Fruit fly (Drosophila melanogaster) whole organism, embryonic: Measurements from ENCODE around the gene ebi.

Source experiments
- B-H1 ChIP-seq: fragments of 200-800 bp; sonication (Bioruptor generic); IDR thresholded peaks from 3 replicates; pipeline ENCODE4 v1.3.6; 2022; ENCODE audit warnings: missing biosample characterization, missing genetic modification characterization
- CG10462 ChIP-seq: fragments of 200-800 bp; sonication (Bioruptor generic); optimal IDR thresholded peaks from 2 replicates; lab custom pipeline; 2016; ENCODE audit warnings: missing biosample characterization, missing genetic modification characterization
- CG10543 ChIP-seq: fragments of 200-800 bp; sonication (Bioruptor generic); optimal IDR thresholded peaks from 3 replicates; lab custom pipeline; 2017; ENCODE audit warnings: missing biosample characterization, mild to moderate bottlenecking, missing genetic modification characterization, moderate library complexity
- CG17186 ChIP-seq: fragments of 200-800 bp; sonication (Bioruptor generic); optimal IDR thresholded peaks from 3 replicates; lab custom pipeline; 2017; ENCODE audit warnings: missing biosample characterization, missing genetic modification reagents, missing genetic modification characterization
- CG17328 ChIP-seq: fragments of 200-800 bp; sonication (Bioruptor generic); IDR thresholded peaks from 2 replicates; pipeline ENCODE4 v1.3.6; 2022; ENCODE audit warnings: missing biosample characterization, missing genetic modification characterization
- CG34376 ChIP-seq: fragments of 200-800 bp; sonication (Bioruptor generic); optimal IDR thresholded peaks from 2 replicates; lab custom pipeline; 2018; ENCODE audit warnings: missing biosample characterization, mild to moderate bottlenecking, missing genetic modification characterization
- CG3847 ChIP-seq: fragments of 200-800 bp; sonication (Bioruptor generic); IDR thresholded peaks from 2 replicates; pipeline ENCODE4 v1.3.6; 2022; ENCODE audit warnings: missing biosample characterization, missing genetic modification characterization
- CG43689 ChIP-seq: fragments of 200-800 bp; sonication (Bioruptor generic); IDR thresholded peaks from 2 replicates; pipeline ENCODE4 v1.3.6; 2022; ENCODE audit warnings: missing biosample characterization, missing genetic modification characterization
- CG6683 ChIP-seq: fragments of 200-800 bp; sonication (Bioruptor generic); optimal IDR thresholded peaks from 2 replicates; lab custom pipeline; 2017; ENCODE audit warnings: missing biosample characterization, mild to moderate bottlenecking, missing genetic modification characterization, missing genetic modification reagents
- CG8924 ChIP-seq: fragments of 200-800 bp; optimal IDR thresholded peaks from 3 replicates; lab custom pipeline; 2019; ENCODE audit warnings: missing biosample characterization, mild to moderate bottlenecking, missing genetic modification characterization, moderate library complexity
- CG9727 ChIP-seq: fragments of 200-800 bp; sonication (Bioruptor generic); optimal IDR thresholded peaks from 3 replicates; lab custom pipeline; 2017; ENCODE audit warnings: missing biosample characterization, mild to moderate bottlenecking, missing genetic modification characterization
- CG9876 ChIP-seq: fragments of 200-800 bp; sonication (Bioruptor generic); optimal IDR thresholded peaks from 2 replicates; lab custom pipeline; 2016; ENCODE audit warnings: missing biosample characterization, missing genetic modification characterization
- CkIIα-i1 ChIP-seq: fragments of 200-800 bp; sonication (Bioruptor generic); IDR thresholded peaks from 2 replicates; pipeline ENCODE4 v1.3.6; 2022; ENCODE audit warnings: missing biosample characterization, missing genetic modification characterization
- CoRest ChIP-seq: fragments of 200-800 bp; sonication (Bioruptor generic); optimal IDR thresholded peaks from 3 replicates; lab custom pipeline; 2018; ENCODE audit warnings: missing biosample characterization, mild to moderate bottlenecking, missing genetic modification characterization, moderate library complexity
- Fer2 ChIP-seq: fragments of 200-800 bp; sonication (Bioruptor generic); optimal IDR thresholded peaks from 2 replicates; lab custom pipeline; 2018; ENCODE audit warnings: missing biosample characterization, mild to moderate bottlenecking, missing genetic modification characterization, moderate library complexity
- HLH4C ChIP-seq: fragments of 200-800 bp; sonication (Bioruptor generic); IDR thresholded peaks from 3 replicates; pipeline ENCODE4 v1.3.6; 2022; ENCODE audit warnings: missing biosample characterization, missing genetic modification characterization; ENCODE audit not compliant: partially characterized antibody
- Lhr ChIP-seq: fragments of 200-800 bp; sonication (Bioruptor generic); optimal IDR thresholded peaks from 3 replicates; lab custom pipeline; 2017; ENCODE audit warnings: mild to moderate bottlenecking, missing biosample characterization, missing genetic modification reagents, missing genetic modification characterization
- Lim3 ChIP-seq: fragments of 200-800 bp; sonication (Bioruptor generic); IDR thresholded peaks from 2 replicates; pipeline ENCODE4 v1.3.6; 2022; ENCODE audit warnings: missing biosample characterization, missing genetic modification characterization
- MTF-1 ChIP-seq: fragments of 200-800 bp; sonication (Bioruptor generic); optimal IDR thresholded peaks from 2 replicates; lab custom pipeline; 2018; ENCODE audit warnings: missing biosample characterization, mild to moderate bottlenecking, missing genetic modification characterization, borderline replicate concordance
- Myb ChIP-seq: fragments of 200-800 bp; sonication (Bioruptor generic); optimal IDR thresholded peaks from 2 replicates; lab custom pipeline; 2016; ENCODE audit warnings: missing biosample characterization, missing genetic modification characterization
- Nf-YB ChIP-seq: fragments of 200-800 bp; sonication (Bioruptor generic); optimal IDR thresholded peaks from 3 replicates; lab custom pipeline; 2019; ENCODE audit warnings: missing biosample characterization, mild to moderate bottlenecking, missing genetic modification characterization, moderate library complexity
- Optix ChIP-seq: fragments of 200-800 bp; sonication (Bioruptor generic); IDR thresholded peaks from 3 replicates; pipeline ENCODE4 v1.3.6; 2022; ENCODE audit warnings: missing biosample characterization, missing genetic modification characterization
- Tbp ChIP-seq: fragments of >200 bp; optimal IDR thresholded peaks from 2 replicates; lab custom pipeline; 2018; ENCODE audit warnings: missing biosample characterization, missing genetic modification characterization
- Vsx1 ChIP-seq: fragments of 200-800 bp; sonication (Bioruptor generic); optimal IDR thresholded peaks from 2 replicates; lab custom pipeline; 2017; ENCODE audit warnings: missing biosample characterization, mild to moderate bottlenecking, missing genetic modification characterization, missing genetic modification reagents
- bcd ChIP-seq: fragments of 200-800 bp; sonication (Bioruptor generic); optimal IDR thresholded peaks from 2 replicates; lab custom pipeline; 2017; ENCODE audit warnings: missing biosample characterization, mild to moderate bottlenecking, missing genetic modification characterization
- bigmax ChIP-seq: fragments of 200-800 bp; sonication (Bioruptor generic); optimal IDR thresholded peaks from 2 replicates; lab custom pipeline; 2018; ENCODE audit warnings: missing biosample characterization, mild to moderate bottlenecking, missing genetic modification characterization
- dmrt99B ChIP-seq: fragments of 200-800 bp; sonication (Bioruptor generic); optimal IDR thresholded peaks from 2 replicates; lab custom pipeline; 2018; ENCODE audit warnings: missing biosample characterization, mild to moderate bottlenecking, missing genetic modification characterization, moderate library complexity
- dysf ChIP-seq: fragments of 200-800 bp; sonication (Bioruptor generic); IDR thresholded peaks from 3 replicates; pipeline ENCODE4 v1.3.6; 2022; ENCODE audit warnings: missing biosample characterization, missing genetic modification characterization
- grau ChIP-seq: fragments of 200-800 bp; optimal IDR thresholded peaks from 3 replicates; lab custom pipeline; 2019; ENCODE audit warnings: missing biosample characterization, mild to moderate bottlenecking, missing genetic modification characterization, moderate library complexity
- hb ChIP-seq: fragments of 200-800 bp; sonication (Bioruptor generic); IDR thresholded peaks from 3 replicates; pipeline ENCODE4 v1.3.6; 2022; ENCODE audit warnings: missing biosample characterization, missing genetic modification characterization; ENCODE audit not compliant: partially characterized antibody
- inv ChIP-seq: fragments of 200-800 bp; sonication (Bioruptor generic); IDR thresholded peaks from 2 replicates; pipeline ENCODE4 v1.3.6; 2022; ENCODE audit warnings: missing biosample characterization, missing genetic modification characterization; ENCODE audit not compliant: partially characterized antibody
- lbe ChIP-seq: fragments of 200-800 bp; sonication (Bioruptor generic); optimal IDR thresholded peaks from 2 replicates; lab custom pipeline; 2016; ENCODE audit warnings: missing biosample characterization, mild to moderate bottlenecking, missing genetic modification characterization
- mirr ChIP-seq: fragments of 200-800 bp; sonication (Bioruptor generic); optimal IDR thresholded peaks from 3 replicates; lab custom pipeline; 2018; ENCODE audit warnings: missing biosample characterization, mild to moderate bottlenecking, missing genetic modification characterization
- pros ChIP-seq: fragments of 200-800 bp; sonication (Bioruptor generic); optimal IDR thresholded peaks from 3 replicates; lab custom pipeline; 2019; ENCODE audit warnings: missing biosample characterization, mild to moderate bottlenecking, missing genetic modification characterization, moderate library complexity
- sens ChIP-seq: fragments of 200-800 bp; sonication (Bioruptor generic); peaks from one replicate; lab custom pipeline; 2016; ENCODE audit warnings: missing biosample characterization, missing genetic modification characterization
- tgo ChIP-seq: fragments of 200-800 bp; sonication (Bioruptor generic); IDR thresholded peaks from 3 replicates; pipeline ENCODE4 v1.3.6; 2022; ENCODE audit warnings: missing biosample characterization, missing genetic modification characterization
- toy ChIP-seq: fragments of 200-800 bp; sonication (Bioruptor generic); IDR thresholded peaks from 2 replicates; pipeline ENCODE4 v1.3.6; 2022; ENCODE audit warnings: missing biosample characterization, missing genetic modification characterization
- unpg ChIP-seq: fragments of 200-800 bp; sonication (Bioruptor generic); optimal IDR thresholded peaks from 3 replicates; lab custom pipeline; 2018; ENCODE audit warnings: missing biosample characterization, mild to moderate bottlenecking, missing genetic modification characterization, moderate library complexity

Gene ebi

DNA sequence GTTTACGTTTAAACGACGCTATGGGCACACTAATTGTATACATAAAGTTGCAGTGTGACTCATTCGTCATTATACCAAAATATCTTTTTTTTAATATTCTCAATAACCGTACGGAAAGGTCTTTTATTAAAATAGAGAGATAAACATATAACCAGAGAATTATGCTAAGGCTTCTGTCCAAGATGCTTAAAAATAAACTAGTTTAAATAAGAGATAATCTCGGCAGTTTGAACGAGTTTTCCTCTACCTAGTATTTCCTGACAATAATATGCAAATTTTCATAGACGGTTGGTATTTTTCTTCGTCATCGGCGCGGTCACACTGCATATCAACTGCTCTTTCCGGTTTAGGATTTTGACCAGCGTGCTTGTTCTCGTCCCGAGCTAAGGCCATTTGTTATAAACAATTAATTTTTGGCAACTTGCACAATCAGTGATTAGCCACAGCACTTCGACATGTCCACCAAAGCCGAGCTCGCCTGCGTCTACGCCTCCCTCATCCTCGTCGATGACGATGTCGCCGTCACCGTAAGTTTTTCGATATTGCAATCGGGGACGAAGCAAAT, 4.8 kb downstream of the ebi start, which contains the start of the genes CG13690 and RpLP1 (continued):
- TF ChIP-seq CG43689 (GFP tag; lab: Robert Waterston, UW) (no peak), CG3847 (GFP tag; lab: Robert Waterston, UW) (peak; percentile 49), bcd (GFP tag; lab: Kevin White, UChicago) (peak; percentile 85), unpg (GFP tag; lab: Kevin White, UChicago) (peak; percentile 73), B-H1 (GFP tag; lab: Robert Waterston, UW) (peak; percentile 35; the same call in 1 of the 3 replicates), Vsx1 (GFP tag; lab: Kevin White, UChicago) (peak; percentile 85), Tbp (GFP tag; lab: Kevin White, UChicago) (peak; percentile 45), inv (GFP tag; lab: Robert Waterston, UW) (no peak), CG34376 (GFP tag; lab: Kevin White, UChicago) (peak; percentile 96), MTF-1 (GFP tag; lab: Kevin White, UChicago) (peak; percentile 93), hb (GFP tag; lab: Robert Waterston, UW) (no peak), bigmax (GFP tag; lab: Kevin White, UChicago) (peak; percentile 53), CG10462 (peak; percentile 36), Optix (GFP tag; lab: Robert Waterston, UW) (peak; percentile 24; the same call in 1 of the 3 replicates), CkIIα-i1 (GFP tag; lab: Robert Waterston, UW) (no peak), dysf (GFP tag; lab: Robert Waterston, UW) (peak; percentile 59; the same call in 2 of the 3 replicates), grau (tag; lab: Kevin White, UChicago) (peak; percentile 74), Lim3 (no peak), CG6683 (GFP tag; lab: Kevin White, UChicago) (peak; percentile 64), lbe (GFP tag; lab: Kevin White, UChicago) (peak; percentile 78), toy (GFP tag; lab: Robert Waterston, UW) (no peak), Nf-YB (peak; percentile 71), tgo (GFP tag; lab: Robert Waterston, UW) (peak; percentile 31; the same call in 2 of the 3 replicates), Lhr (GFP tag; lab: Kevin White, UChicago) (peak; percentile 84), CG9727 (GFP tag; lab: Kevin White, UChicago) (peak; percentile 93), CG9876 (GFP tag; lab: Kevin White, UChicago) (peak; percentile 40), Myb (GFP tag; lab: Kevin White, UChicago) (peak; percentile 46), HLH4C (GFP tag; lab: Robert Waterston, UW) (no peak), pros (no peak), mirr (GFP tag; lab: Kevin White, UChicago) (peak; percentile 77), CG8924 (tag; lab: Kevin White, UChicago) (peak; percentile 92), CG10543 (GFP tag; lab: Kevin White, UChicago) (peak; percentile 89), sens (GFP tag; lab: Kevin White, UChicago) (peak; percentile 95), CoRest (peak; percentile 73), dmrt99B (peak; percentile 58), Fer2 (tag; lab: Kevin White, UChicago) (peak; percentile 27), CG17328 (GFP tag; lab: Robert Waterston, UW) (peak; percentile 54), CG17186 (GFP tag; lab: Kevin White, UChicago) (peak; percentile 83)
